Worm (Caenorhabditis elegans) whole organism, early embryonic: ENCODE results near the gene str-114.

ENCODE experiments used
- F13C5.2 ChIP-seq: sonication (generic microtip); optimal IDR thresholded peaks from 2 replicates; lab custom pipeline; 2017; ENCODE audit warnings: mild to moderate bottlenecking, missing genetic modification characterization, inconsistent platforms, missing compliant biosample characterization
- ama-1 ChIP-seq: fragments of 150-350 bp; optimal IDR thresholded peaks from 2 replicates; lab custom pipeline; 2014
- tbx-37 ChIP-seq: fragments of 200-800 bp; sonication (Bioruptor generic); conservative IDR thresholded peaks from 2 replicates; pipeline ENCODE4 v1.3.6; 2022; ENCODE audit warnings: missing genetic modification reagents, missing genetic modification characterization, missing compliant biosample characterization

ce11 chrV:3682553-3682952, 33.0 kb downstream of the str-114 start, which contains the start of gene W08A12.3:
- TF ChIP-seq F13C5.2 (tag; lab: Kevin White, UChicago): no peak
- TF ChIP-seq tbx-37: no peak
- TF ChIP-seq ama-1: no peak
